Fruit fly (Drosophila melanogaster): Measurements from ENCODE around the gene CG14314.
A peak's percentile ranks its signal among the peaks of the same experiment; 100 is the strongest.

DNA sequence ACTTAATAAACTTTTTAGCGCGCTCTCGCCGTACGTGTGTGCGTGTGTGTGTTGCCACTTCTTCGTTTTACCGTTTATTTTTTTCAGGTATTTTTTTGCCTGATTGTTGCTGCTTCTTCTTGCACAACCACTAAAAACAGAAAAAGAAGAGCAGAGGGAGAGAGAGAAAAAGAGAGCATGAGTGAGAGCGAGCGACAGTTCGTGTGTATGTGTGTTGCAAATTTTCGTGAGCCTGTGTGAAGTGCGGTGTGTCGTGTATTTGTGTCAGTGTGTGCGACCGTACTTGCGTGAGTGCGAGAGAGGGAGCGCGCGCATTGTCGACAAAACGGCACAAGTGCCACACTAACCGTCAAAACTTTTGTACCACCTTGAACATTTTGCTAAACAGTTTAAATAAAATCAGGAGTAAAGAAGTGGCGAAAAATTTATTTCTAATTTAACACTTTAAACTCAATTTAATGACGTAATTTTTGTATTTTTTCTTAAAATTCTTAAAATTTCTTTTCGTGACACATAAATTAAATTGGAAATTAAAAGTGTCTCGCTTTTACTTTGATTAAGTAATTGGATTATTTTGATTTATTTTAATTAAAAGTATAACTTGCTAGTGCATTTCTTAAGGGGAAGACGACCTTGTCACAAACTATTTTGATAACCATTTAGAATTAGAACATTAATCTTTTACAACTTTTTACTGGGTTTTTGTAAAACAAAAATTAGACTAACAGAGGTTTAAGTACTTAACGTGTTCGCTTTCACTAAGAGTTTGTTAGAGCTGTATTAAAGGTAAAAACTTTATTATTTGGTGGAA lies 18.7 kb upstream of the CG14314 start:
- TF ChIP-seq psq (GFP tag; optimal IDR thresholded peaks at IDR 0.05), result peak; percentile 94
- peak; percentile 33 for TF ChIP-seq rgr (GFP tag; optimal IDR thresholded peaks at IDR 0.05)
- TF ChIP-seq dmrt93B (GFP tag; optimal IDR thresholded peaks at IDR 0.05), result peak; percentile 56
- no peak for TF ChIP-seq dsf (GFP tag; optimal IDR thresholded peaks at IDR 0.05; ENCODE audit: borderline replicate concordance)
- TF ChIP-seq sage (GFP tag; optimal IDR thresholded peaks at IDR 0.05), result peak; percentile 80
- TF ChIP-seq woc (GFP tag; optimal IDR thresholded peaks at IDR 0.05), result peak; percentile 66
- no peak for TF ChIP-seq Myc (optimal IDR thresholded peaks at IDR 0.05)
- no peak for TF ChIP-seq Abd-B (GFP tag; optimal IDR thresholded peaks at IDR 0.05)
- TF ChIP-seq Hr83 (GFP tag; optimal IDR thresholded peaks at IDR 0.05; ENCODE audit: poor library complexity, severe bottlenecking), result peak; percentile 77
